Worm (Caenorhabditis elegans) whole organism, L3 larva: Measurements from ENCODE around the gene T05C7.7.
"Not testable (repeated sequence)": the region's sequence is repeated elsewhere in the genome, so short reads cannot be mapped to it uniquely, and the experiment has no call there.

ENCODE experiments used
- aly-2 ChIP-seq: fragments of 150-350 bp; optimal IDR thresholded peaks from 2 replicates; lab custom pipeline; 2014; ENCODE audit warnings: missing biosample characterization, missing genetic modification characterization
- ceh-16 ChIP-seq: sonication (generic microtip); optimal IDR thresholded peaks from 2 replicates; lab custom pipeline; 2017; ENCODE audit warnings: missing biosample characterization, missing genetic modification characterization
- elt-2 ChIP-seq: sonication (generic microtip); optimal IDR thresholded peaks from 2 replicates; lab custom pipeline; 2016; ENCODE audit warnings: missing genetic modification reagents, mild to moderate bottlenecking, missing genetic modification characterization, missing compliant biosample characterization
- jun-1 ChIP-seq: fragments of 150-350 bp; optimal IDR thresholded peaks from 2 replicates; lab custom pipeline; 2014; ENCODE audit warnings: missing biosample characterization, missing genetic modification reagents, missing genetic modification characterization
- lsy-12 ChIP-seq: sonication (generic microtip); optimal IDR thresholded peaks from 2 replicates; lab custom pipeline; 2016; ENCODE audit warnings: mild to moderate bottlenecking, missing genetic modification characterization, missing compliant biosample characterization
- mdl-1 ChIP-seq: fragments of 150-350 bp; optimal IDR thresholded peaks from 2 replicates; lab custom pipeline; 2014; ENCODE audit warnings: missing biosample characterization, missing genetic modification characterization
- nhr-77 ChIP-seq: fragments of 150-350 bp; optimal IDR thresholded peaks from 2 replicates; lab custom pipeline; 2014; ENCODE audit warnings: missing biosample characterization, missing genetic modification characterization
- ztf-4 ChIP-seq: fragments of 150-350 bp; optimal IDR thresholded peaks from 2 replicates; lab custom pipeline; 2014; ENCODE audit warnings: missing biosample characterization, missing genetic modification characterization

The T05C7.7 gene

DNA sequence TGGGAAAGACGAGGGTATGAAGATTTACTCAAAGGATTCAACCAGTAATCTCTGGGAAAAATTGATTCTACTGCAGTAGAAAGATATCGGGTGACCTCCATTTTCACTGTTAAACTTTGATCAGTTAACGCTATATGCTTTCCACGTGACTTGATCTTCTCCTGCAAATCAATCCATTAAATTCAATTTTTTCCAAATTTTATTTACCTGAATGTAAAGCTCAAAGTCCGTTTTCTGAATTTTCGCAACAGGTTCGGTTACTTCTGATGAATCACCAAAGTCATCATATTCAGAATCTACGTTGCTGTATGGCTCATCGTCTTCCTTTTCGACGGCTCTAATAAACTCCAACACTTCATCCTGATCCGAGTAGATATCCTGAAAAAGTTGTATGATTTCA lies 47.8 kb downstream of the T05C7.7 start, which contains the start of gene B0545.4:
Gene B0545.4, minus strand, starts transcription at position 101 of the 400 bp plus-strand sequence.
- TF ChIP-seq nhr-77 (tag; lab: Kevin White, UChicago) = no peak
- TF ChIP-seq ztf-4 = no peak
- no peak for TF ChIP-seq aly-2 (tag; lab: Kevin White, UChicago)
- no peak for TF ChIP-seq jun-1
- TF ChIP-seq elt-2 (tag; lab: Kevin White, UChicago) = no peak
- no peak for TF ChIP-seq lsy-12 (tag; lab: Kevin White, UChicago)
- TF ChIP-seq, all 47 proteins: peak for 0

ce11 chrIV:111377-111776 lies 49.8 kb downstream of the T05C7.7 start, which contains the start of gene F29C4.4:
F29C4.4 (plus strand) TSS chrIV:111677.
- not testable (repeated sequence) for TF ChIP-seq mdl-1, nhr-77, ceh-16 (tag; lab: Kevin White, UChicago)
- TF ChIP-seq, all 47 proteins: peak for 0; not testable (repeated sequence) for 47
